Worm (Caenorhabditis elegans): ENCODE measurements around the gene srx-66.

srx-66 gene

ce11 chrV:3949723-3950122, 30.3 kb downstream of the srx-66 start, which contains the start of gene dach-1:
Gene dach-1, plus strand, starts transcription at chrV:3950023.
- TF ChIP-seq syd-9 (tag; optimal IDR thresholded peaks at IDR 0.05) = no peak
- TF ChIP-seq unc-86 (tag; optimal IDR thresholded peaks at IDR 0.05) = no peak
- no peak for TF ChIP-seq pax-1 (tag; optimal IDR thresholded peaks at IDR 0.05)
- no peak for TF ChIP-seq pat-9 (tag; optimal IDR thresholded peaks at IDR 0.05)
- TF ChIP-seq elt-2 (tag; optimal IDR thresholded peaks at IDR 0.05) = no peak
- no peak for TF ChIP-seq ttx-3 (tag; optimal IDR thresholded peaks at IDR 0.05)
- TF ChIP-seq zip-5 (tag; optimal IDR thresholded peaks at IDR 0.05) = no peak
- TF ChIP-seq ceh-18 (tag; optimal IDR thresholded peaks at IDR 0.05) = no peak
- no peak for TF ChIP-seq ceh-31 (tag; optimal IDR thresholded peaks at IDR 0.05)
- no peak for TF ChIP-seq dve-1 (tag; optimal IDR thresholded peaks at IDR 0.05)
- no peak for TF ChIP-seq nhr-11 (tag; optimal IDR thresholded peaks at IDR 0.05)

ce11 chrV:3953739-3954138, 34.4 kb downstream of the srx-66 start, which contains the start of gene str-247:
Gene str-247, plus strand, starts transcription at chrV:3954039.
- TF ChIP-seq pax-1 (tag; optimal IDR thresholded peaks at IDR 0.05) (no peak), ahr-1 (tag; optimal IDR thresholded peaks at IDR 0.05) (no peak), ceh-48 (tag; optimal IDR thresholded peaks at IDR 0.05) (no peak), zip-5 (tag; optimal IDR thresholded peaks at IDR 0.05) (no peak), fax-1 (tag; optimal IDR thresholded peaks at IDR 0.05) (no peak), pha-4 (tag; optimal IDR thresholded peaks at IDR 0.05) (no peak), gmeb-2 (tag; optimal IDR thresholded peaks at IDR 0.05) (no peak), unc-3 (GFP tag; conservative IDR thresholded peaks at IDR 0.05) (no peak), unc-3 (tag; optimal IDR thresholded peaks at IDR 0.05) (no peak), ceh-45 (GFP tag; IDR thresholded peaks at IDR 0.05) (no peak), pha-2 (tag; optimal IDR thresholded peaks at IDR 0.05) (no peak), ceh-19 (GFP tag; optimal IDR thresholded peaks at IDR 0.05) (no peak), pros-1 (tag; optimal IDR thresholded peaks at IDR 0.05) (no peak), hlh-8 (tag; optimal IDR thresholded peaks at IDR 0.05) (no peak), F13H6.1 (tag; optimal IDR thresholded peaks at IDR 0.05) (no peak), T23F11.4 (GFP tag; optimal IDR thresholded peaks at IDR 0.05) (no peak), sox-4 (tag; optimal IDR thresholded peaks at IDR 0.05) (no peak), dve-1 (tag; optimal IDR thresholded peaks at IDR 0.05) (no peak), nhr-232 (tag; optimal IDR thresholded peaks at IDR 0.05) (no peak), K09A11.1 (tag; optimal IDR thresholded peaks at IDR 0.05; ENCODE audit: insufficient read depth) (no peak), npax-4 (tag; optimal IDR thresholded peaks at IDR 0.05) (no peak)

ce11 chrV:3957608-3958007, 38.2 kb downstream of the srx-66 start, which contains the start of gene cyp-34A5:
Gene cyp-34A5, minus strand, starts transcription at chrV:3957708.
- TF ChIP-seq ceh-48 (tag; optimal IDR thresholded peaks at IDR 0.05) (no peak), pqm-1 (tag; optimal IDR thresholded peaks at IDR 0.05) (no peak), C38D4.7 (GFP tag; optimal IDR thresholded peaks at IDR 0.05) (no peak), ceh-31 (tag; optimal IDR thresholded peaks at IDR 0.05) (no peak), K02D7.2 (tag; optimal IDR thresholded peaks at IDR 0.05) (no peak), T23F11.4 (GFP tag; optimal IDR thresholded peaks at IDR 0.05) (no peak), ceh-22 (tag; optimal IDR thresholded peaks at IDR 0.05) (no peak)

ce11 chrV:3961235-3961634, 41.8 kb downstream of the srx-66 start, which contains the start of gene cyp-34A6:
Gene cyp-34A6, minus strand, starts transcription at chrV:3961335.
- no peak for TF ChIP-seq lin-11 (tag; optimal IDR thresholded peaks at IDR 0.05)
- TF ChIP-seq ceh-6 (GFP tag; optimal IDR thresholded peaks at IDR 0.05) = no peak
- no peak for TF ChIP-seq F13H6.1 (tag; optimal IDR thresholded peaks at IDR 0.05)
- TF ChIP-seq mec-3 (tag; optimal IDR thresholded peaks at IDR 0.05; ENCODE audit: borderline replicate concordance) = no peak
- TF ChIP-seq hlh-13 (GFP tag; optimal IDR thresholded peaks at IDR 0.05) = no peak
- TF ChIP-seq ceh-30 (tag; optimal IDR thresholded peaks at IDR 0.05) = no peak
- TF ChIP-seq fkh-10 (GFP tag; optimal IDR thresholded peaks at IDR 0.05) = no peak
- no peak for TF ChIP-seq ref-2 (tag; optimal IDR thresholded peaks at IDR 0.05)
- TF ChIP-seq hlh-15 (tag; optimal IDR thresholded peaks at IDR 0.05) = no peak
- TF ChIP-seq fax-1 (tag; optimal IDR thresholded peaks at IDR 0.05) = no peak

Data from whole organism, late embryonic.